Worm (Caenorhabditis elegans): ENCODE results near the gene H09F14.1.

ce11 chrV:10654165-10654564 is 38.8 kb upstream of the H09F14.1 start, which contains the start of gene ugt-35:
- TF ChIP-seq ceh-14 (tag; optimal IDR thresholded peaks at IDR 0.05) (no peak), ceh-34 (tag; optimal IDR thresholded peaks at IDR 0.05) (no peak), che-1 (tag; optimal IDR thresholded peaks at IDR 0.05) (no peak), madf-2 (tag; optimal IDR thresholded peaks at IDR 0.05) (no peak), pros-1 (tag; optimal IDR thresholded peaks at IDR 0.05) (no peak), ama-1 (optimal IDR thresholded peaks at IDR 0.05) (no peak)
